Worm (Caenorhabditis elegans): ENCODE data around the gene nlp-58.

- TF ChIP-seq lin-13 (tag; optimal IDR thresholded peaks at IDR 0.05) (no peak), mab-5 (tag; optimal IDR thresholded peaks at IDR 0.05) (no peak), unc-39 (tag; optimal IDR thresholded peaks at IDR 0.05) (no peak), snpc-4 (tag; optimal IDR thresholded peaks at IDR 0.05) (no peak), elt-3 (tag; optimal IDR thresholded peaks at IDR 0.05) (no peak), nhr-76 (tag; optimal IDR thresholded peaks at IDR 0.05) (no peak), ztf-11 (tag; optimal IDR thresholded peaks at IDR 0.05) (no peak)
Measured at ce11 chrV:9985227-9985864, 36.6 kb upstream of the nlp-58 start.

Data from whole organism, mixed stage, embryonic.